Worm (Caenorhabditis elegans) whole organism, mixed stage, embryonic: Measurements from ENCODE around the gene C09E7.11.

ENCODE experiments used
- elt-3 ChIP-seq: fragments of 150-350 bp; optimal IDR thresholded peaks from 2 replicates; lab custom pipeline; 2014; ENCODE audit warnings: missing biosample characterization, missing genetic modification characterization
- lin-32 ChIP-seq: fragments of 200-800 bp; sonication (Bioruptor generic); optimal IDR thresholded peaks from 2 replicates; lab custom pipeline; 2018; ENCODE audit warnings: mild to moderate bottlenecking, missing genetic modification characterization, missing compliant biosample characterization
- lsy-2 ChIP-seq: fragments of 150-350 bp; optimal IDR thresholded peaks from 2 replicates; lab custom pipeline; 2014; ENCODE audit warnings: missing biosample characterization, missing genetic modification characterization
- nhr-12 ChIP-seq: fragments of 150-350 bp; optimal IDR thresholded peaks from 2 replicates; lab custom pipeline; 2014; ENCODE audit warnings: missing biosample characterization, missing genetic modification characterization
- nhr-237 ChIP-seq: fragments of 150-350 bp; optimal IDR thresholded peaks from 2 replicates; lab custom pipeline; 2014; ENCODE audit warnings: missing biosample characterization, missing genetic modification characterization
- nhr-76 ChIP-seq: sonication (generic microtip); optimal IDR thresholded peaks from 2 replicates; lab custom pipeline; 2017; ENCODE audit warnings: missing biosample characterization, missing genetic modification characterization
- pha-4 ChIP-seq: fragments of 150-350 bp; optimal IDR thresholded peaks from 2 replicates; lab custom pipeline; 2018; ENCODE audit warnings: missing biosample characterization, missing genetic modification reagents, missing genetic modification characterization
- unc-62 ChIP-seq: fragments of 150-350 bp; optimal IDR thresholded peaks from 2 replicates; lab custom pipeline; 2014; ENCODE audit warnings: missing biosample characterization, missing genetic modification reagents, missing genetic modification characterization
- ztf-11 ChIP-seq: fragments of 150-350 bp; optimal IDR thresholded peaks from 2 replicates; lab custom pipeline; 2014; ENCODE audit warnings: missing biosample characterization, missing genetic modification characterization

DNA sequence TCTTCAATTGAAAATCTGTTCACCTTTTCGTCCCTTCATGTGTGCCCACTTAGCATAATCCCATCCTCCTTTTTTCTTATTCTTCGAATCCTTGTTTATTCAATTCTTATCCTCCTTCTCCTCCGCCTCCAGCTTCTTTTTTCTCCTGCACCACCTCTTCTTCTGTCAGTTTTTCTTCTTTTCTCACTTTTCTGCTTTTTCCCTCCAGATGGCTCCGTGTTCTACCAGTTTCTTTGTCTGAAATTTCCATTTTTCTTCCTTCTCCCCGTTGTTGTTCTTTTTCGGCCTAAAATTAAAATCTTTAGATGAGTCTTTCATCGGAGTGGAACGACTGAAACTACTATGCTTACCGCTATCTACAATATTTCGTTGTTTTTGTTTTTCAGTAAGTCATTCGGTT, 50.4 kb downstream of the C09E7.11 start, which contains the start of gene acr-21:
- TF ChIP-seq lsy-2 (tag; lab: Kevin White, UChicago), result no peak
- no peak for TF ChIP-seq elt-3 (tag; lab: Kevin White, UChicago)
- TF ChIP-seq pha-4 (tag; lab: Kevin White, UChicago), result no peak
- no peak for TF ChIP-seq ztf-11 (tag; lab: Kevin White, UChicago)
- TF ChIP-seq nhr-237 (tag; lab: Kevin White, UChicago), result no peak
- TF ChIP-seq lin-32 (GFP tag; lab: Kevin White, UChicago), result no peak
- TF ChIP-seq nhr-12, result no peak
- TF ChIP-seq nhr-76 (tag; lab: Kevin White, UChicago), result no peak
- TF ChIP-seq unc-62, result no peak
